Worm (Caenorhabditis elegans): ENCODE measurements around the gene Y39A1A.21.
A peak's percentile ranks its signal among the peaks of the same experiment; 100 is the strongest.

Y39A1A.21 gene

ce11 chrIII:10740518-10740917 lies 33.7 kb upstream of the Y39A1A.21 start, which contains the start of gene K01G5.8:
TSS of gene K01G5.8 (minus strand) at chrIII:10740772.
- TF ChIP-seq tra-4 (tag; optimal IDR thresholded peaks at IDR 0.05) (no peak), hmg-4 (GFP tag; optimal IDR thresholded peaks at IDR 0.05) (no peak), F13C5.2 (tag; optimal IDR thresholded peaks at IDR 0.05) (no peak), sea-1 (GFP tag; conservative IDR thresholded peaks at IDR 0.05) (no peak), B0310.2 (tag; optimal IDR thresholded peaks at IDR 0.05) (no peak), ceh-13 (GFP tag; optimal IDR thresholded peaks at IDR 0.05) (no peak), aly-1 (tag; optimal IDR thresholded peaks at IDR 0.05) (no peak), scrt-1 (GFP tag; IDR thresholded peaks at IDR 0.05) (no peak), ceh-36 (tag; optimal IDR thresholded peaks at IDR 0.05) (no peak), flt-1 (GFP tag; IDR thresholded peaks at IDR 0.05) (no peak), hmbx-1 (tag; optimal IDR thresholded peaks at IDR 0.05) (no peak), hnd-1 (tag; optimal IDR thresholded peaks at IDR 0.05) (no peak), ama-1 (optimal IDR thresholded peaks at IDR 0.05) (no peak), pes-1 (GFP tag; IDR thresholded peaks at IDR 0.05) (no peak), tbx-37 (GFP tag; conservative IDR thresholded peaks at IDR 0.05) (no peak), tbx-11 (GFP tag; IDR thresholded peaks at IDR 0.05) (no peak), ets-7 (tag; optimal IDR thresholded peaks at IDR 0.05) (no peak)

DNA sequence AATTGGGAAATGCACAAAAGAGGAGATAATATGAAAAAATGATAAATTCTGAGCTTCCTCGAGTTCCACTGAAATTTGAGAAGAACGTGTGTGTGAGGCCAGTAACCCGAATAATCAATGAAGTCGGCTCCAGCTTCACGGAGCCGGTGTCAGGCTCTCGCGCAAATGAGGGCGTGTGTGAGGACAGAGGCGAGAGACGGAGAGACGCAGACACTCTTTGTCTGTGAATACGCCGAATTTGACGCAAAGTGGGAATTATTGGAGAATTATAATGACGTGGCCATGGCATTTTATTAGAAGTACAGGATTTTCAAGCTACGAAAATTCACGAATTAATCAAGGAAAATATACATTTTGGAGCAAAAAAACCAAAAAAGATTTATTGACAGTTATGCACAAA lies 33.1 kb upstream of the Y39A1A.21 start:
- no peak for TF ChIP-seq tbx-11 (GFP tag; IDR thresholded peaks at IDR 0.05)
- peak; percentile 54 for TF ChIP-seq B0310.2 (tag; optimal IDR thresholded peaks at IDR 0.05)
- peak; percentile 73 for TF ChIP-seq ama-1 (optimal IDR thresholded peaks at IDR 0.05)
- TF ChIP-seq F13C5.2 (tag; optimal IDR thresholded peaks at IDR 0.05), result peak; percentile 67

DNA sequence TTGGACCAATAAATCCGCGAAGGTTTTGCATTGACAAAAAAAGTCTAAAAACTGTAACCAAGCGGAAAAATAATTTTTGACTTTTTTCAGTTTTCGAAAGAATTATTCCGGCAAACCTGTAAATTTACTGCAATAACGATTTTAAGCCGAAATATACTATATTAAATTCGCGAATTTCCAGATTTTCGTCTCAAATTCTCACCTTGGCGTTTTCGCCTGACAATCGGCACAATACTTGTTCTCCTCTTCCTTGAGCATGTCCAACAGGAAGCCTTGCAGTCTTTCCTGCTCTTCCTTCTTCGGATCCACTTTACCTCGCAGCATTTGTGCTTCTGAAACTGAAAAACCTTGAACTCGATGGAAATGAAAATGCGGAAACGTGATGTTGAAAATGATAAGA lies 32.6 kb upstream of the Y39A1A.21 start, which contains the start of gene smap-1:
Gene smap-1 (minus strand): TSS at position 338 of the 400 bp plus-strand sequence.
- TF ChIP-seq F13C5.2 (tag; optimal IDR thresholded peaks at IDR 0.05) (no peak), tra-4 (tag; optimal IDR thresholded peaks at IDR 0.05) (no peak), flt-1 (GFP tag; IDR thresholded peaks at IDR 0.05) (no peak), ceh-36 (tag; optimal IDR thresholded peaks at IDR 0.05) (no peak), pes-1 (GFP tag; IDR thresholded peaks at IDR 0.05) (no peak), ets-7 (tag; optimal IDR thresholded peaks at IDR 0.05) (no peak), ama-1 (optimal IDR thresholded peaks at IDR 0.05) (no peak), ceh-13 (GFP tag; optimal IDR thresholded peaks at IDR 0.05) (no peak), hnd-1 (tag; optimal IDR thresholded peaks at IDR 0.05) (no peak)

DNA sequence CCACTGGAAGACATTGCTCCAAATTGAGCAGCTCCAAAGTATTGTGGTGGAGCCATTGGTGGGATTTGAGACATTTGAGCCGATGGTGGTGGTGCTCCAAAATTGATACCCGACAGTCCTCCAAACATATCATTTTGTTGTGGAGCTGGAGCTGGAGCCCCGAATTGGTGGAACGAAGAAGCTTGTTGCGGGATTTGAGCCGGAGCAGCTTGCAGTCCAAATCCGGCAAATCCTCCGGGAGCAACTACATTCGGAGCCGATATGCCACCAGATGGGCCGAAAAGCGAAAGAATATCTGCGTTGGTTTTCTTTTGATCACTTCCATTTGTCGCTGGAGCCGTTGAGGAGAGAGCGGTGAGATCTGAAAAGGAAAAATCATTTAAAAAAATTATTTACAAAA lies 31.3 kb upstream of the Y39A1A.21 start:
- no peak for TF ChIP-seq ceh-36 (tag; optimal IDR thresholded peaks at IDR 0.05)
- TF ChIP-seq ets-7 (tag; optimal IDR thresholded peaks at IDR 0.05), result no peak
- TF ChIP-seq sea-1 (GFP tag; conservative IDR thresholded peaks at IDR 0.05), result no peak
- TF ChIP-seq flt-1 (GFP tag; IDR thresholded peaks at IDR 0.05), result no peak
- TF ChIP-seq hnd-1 (tag; optimal IDR thresholded peaks at IDR 0.05), result no peak
- no peak for TF ChIP-seq hmg-4 (GFP tag; optimal IDR thresholded peaks at IDR 0.05)
- TF ChIP-seq hmbx-1 (tag; optimal IDR thresholded peaks at IDR 0.05), result no peak
- no peak for TF ChIP-seq ceh-13 (GFP tag; optimal IDR thresholded peaks at IDR 0.05)
- TF ChIP-seq tra-4 (tag; optimal IDR thresholded peaks at IDR 0.05), result no peak

DNA sequence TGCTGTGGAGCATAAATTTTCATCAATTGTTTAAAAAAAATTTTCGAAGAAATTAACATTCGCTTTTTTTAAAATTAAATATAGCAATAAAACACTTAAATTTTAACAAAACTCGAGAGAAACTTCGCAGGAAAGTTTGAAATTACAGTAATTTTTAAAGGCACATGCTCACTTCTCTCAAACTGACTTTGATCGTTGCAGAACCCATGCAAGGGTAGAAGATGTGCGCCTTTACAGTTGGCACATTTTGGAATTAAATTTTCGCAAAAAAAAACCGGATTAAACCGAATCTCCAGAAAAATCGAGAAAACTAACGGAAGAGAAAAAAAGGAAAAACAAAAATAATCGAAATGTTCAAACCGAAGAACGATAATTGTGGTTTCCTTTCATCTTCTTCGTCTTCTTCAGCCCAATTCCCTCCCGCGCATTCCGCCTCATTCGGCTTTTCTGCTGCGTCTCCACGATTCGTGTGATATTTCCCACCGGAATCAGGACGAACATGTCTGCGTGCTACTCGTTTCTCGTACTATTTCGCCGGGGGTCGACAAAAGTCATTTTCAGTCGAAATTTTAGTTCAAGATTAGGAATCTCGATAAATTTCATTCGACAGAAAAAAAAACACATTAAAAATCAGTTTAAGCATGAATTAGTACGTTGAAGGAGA lies 29.6 kb upstream of the Y39A1A.21 start:
- TF ChIP-seq ceh-13 (GFP tag; optimal IDR thresholded peaks at IDR 0.05) (no peak), ets-7 (tag; optimal IDR thresholded peaks at IDR 0.05) (no peak), hmbx-1 (tag; optimal IDR thresholded peaks at IDR 0.05) (no peak), hnd-1 (tag; optimal IDR thresholded peaks at IDR 0.05) (no peak), ama-1 (optimal IDR thresholded peaks at IDR 0.05) (no peak), tbx-37 (GFP tag; conservative IDR thresholded peaks at IDR 0.05) (no peak), tra-4 (tag; optimal IDR thresholded peaks at IDR 0.05) (no peak), scrt-1 (GFP tag; IDR thresholded peaks at IDR 0.05) (no peak), ceh-36 (tag; optimal IDR thresholded peaks at IDR 0.05) (no peak), pes-1 (GFP tag; IDR thresholded peaks at IDR 0.05) (no peak), aly-1 (tag; optimal IDR thresholded peaks at IDR 0.05) (no peak)

ce11 chrIII:10734511-10735233 lies 27.9 kb upstream of the Y39A1A.21 start:
- TF ChIP-seq tbx-11 (GFP tag; IDR thresholded peaks at IDR 0.05) (no peak), ceh-13 (GFP tag; optimal IDR thresholded peaks at IDR 0.05) (no peak), scrt-1 (GFP tag; IDR thresholded peaks at IDR 0.05) (no peak), sea-1 (GFP tag; conservative IDR thresholded peaks at IDR 0.05) (no peak), F13C5.2 (tag; optimal IDR thresholded peaks at IDR 0.05) (no peak), aly-1 (tag; optimal IDR thresholded peaks at IDR 0.05) (no peak), ceh-36 (tag; optimal IDR thresholded peaks at IDR 0.05) (no peak), flt-1 (GFP tag; IDR thresholded peaks at IDR 0.05) (no peak), tbx-37 (GFP tag; conservative IDR thresholded peaks at IDR 0.05) (no peak), ets-7 (tag; optimal IDR thresholded peaks at IDR 0.05) (no peak), hnd-1 (tag; optimal IDR thresholded peaks at IDR 0.05) (no peak), hmbx-1 (tag; optimal IDR thresholded peaks at IDR 0.05) (no peak), ama-1 (optimal IDR thresholded peaks at IDR 0.05) (no peak), pes-1 (GFP tag; IDR thresholded peaks at IDR 0.05) (no peak), tra-4 (tag; optimal IDR thresholded peaks at IDR 0.05) (no peak), hmg-4 (GFP tag; optimal IDR thresholded peaks at IDR 0.05) (no peak), B0310.2 (tag; optimal IDR thresholded peaks at IDR 0.05) (no peak)

ce11 chrIII:10733300-10733699 lies 26.5 kb upstream of the Y39A1A.21 start:
- TF ChIP-seq hmbx-1 (tag; optimal IDR thresholded peaks at IDR 0.05) (no peak), pes-1 (GFP tag; IDR thresholded peaks at IDR 0.05) (0 out of 2 replicates have a peak, but pooled peaks have one; percentile 19)

Data from whole organism, early embryonic.